Worm (Caenorhabditis elegans): ENCODE results near the gene haly-1.

ce11 chrX:10900952-10901351, 4.6 kb upstream of the haly-1 start:
- TF ChIP-seq nhr-67 (tag; optimal IDR thresholded peaks at IDR 0.05) (no peak), egl-27 (tag; optimal IDR thresholded peaks at IDR 0.05) (no peak), nhr-237 (tag; optimal IDR thresholded peaks at IDR 0.05) (no peak), unc-62 (GFP tag; optimal IDR thresholded peaks at IDR 0.05) (no peak), nhr-12 (tag; optimal IDR thresholded peaks at IDR 0.05) (no peak), ama-1 (optimal IDR thresholded peaks at IDR 0.05) (no peak), snpc-4 (tag; optimal IDR thresholded peaks at IDR 0.05) (peak; percentile 28), unc-39 (tag; optimal IDR thresholded peaks at IDR 0.05) (no peak), nhr-77 (tag; optimal IDR thresholded peaks at IDR 0.05) (no peak), eor-1 (tag; optimal IDR thresholded peaks at IDR 0.05) (no peak)

Measured in whole organism, L3 larva.